Worm (Caenorhabditis elegans): Measurements from ENCODE around the gene dpyd-1.

DNA sequence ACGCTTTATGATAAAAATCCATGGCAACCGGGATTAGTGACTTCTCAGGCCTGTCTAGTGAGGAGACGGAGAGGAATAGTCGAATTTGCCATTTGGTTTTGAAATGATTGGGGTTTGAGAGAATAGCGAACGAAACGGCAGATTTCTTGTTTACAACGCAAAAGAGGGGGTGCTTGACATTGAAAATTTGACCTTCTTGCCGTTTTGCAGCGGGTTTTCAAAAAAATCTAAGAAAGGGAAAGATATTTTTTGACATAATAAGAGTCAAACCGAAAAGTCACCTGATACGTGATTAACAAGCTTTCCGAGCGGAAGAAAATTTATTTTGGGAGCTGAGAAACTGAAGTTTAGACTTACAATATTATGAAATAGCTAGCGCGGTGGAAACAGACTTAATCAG lies 50.2 kb downstream of the dpyd-1 start:
- TF ChIP-seq pha-4 (GFP tag; IDR thresholded peaks at IDR 0.05) (no peak), pha-4 (tag; optimal IDR thresholded peaks at IDR 0.05) (no peak), mep-1 (tag; optimal IDR thresholded peaks at IDR 0.05) (no peak), lsy-2 (tag; optimal IDR thresholded peaks at IDR 0.05) (no peak), mdl-1 (tag; optimal IDR thresholded peaks at IDR 0.05) (no peak), ceh-62 (tag; optimal IDR thresholded peaks at IDR 0.05) (no peak)

Measured in whole organism, L4 larva.